Fruit fly (Drosophila melanogaster) whole organism, prepupa: Measurements from ENCODE around the gene salt.
A peak's percentile ranks its signal among the peaks of the same experiment; 100 is the strongest.

ENCODE experiments used
- Blimp-1 ChIP-seq: fragments of 200-800 bp; sonication (Bioruptor generic); optimal IDR thresholded peaks from 3 replicates; lab custom pipeline; 2017; ENCODE audit warnings: missing biosample characterization, missing genetic modification characterization, mild to moderate bottlenecking, moderate library complexity, missing genetic modification reagents
- CG10631 ChIP-seq: fragments of 200-800 bp; sonication (Bioruptor generic); optimal IDR thresholded peaks from 2 replicates; lab custom pipeline; 2016; ENCODE audit warnings: missing biosample characterization, missing genetic modification characterization
- CG10669 ChIP-seq: fragments of 200-800 bp; sonication (Bioruptor generic); optimal IDR thresholded peaks from 3 replicates; lab custom pipeline; 2018; ENCODE audit warnings: missing biosample characterization, mild to moderate bottlenecking, missing genetic modification characterization, moderate library complexity
- CG11294 ChIP-seq: fragments of 200-800 bp; sonication (Bioruptor generic); IDR thresholded peaks from 2 replicates; pipeline ENCODE4 v1.3.6; 2022; ENCODE audit warnings: missing biosample characterization, missing genetic modification characterization
- CG11762 ChIP-seq: fragments of 200-800 bp; sonication (Bioruptor generic); optimal IDR thresholded peaks from 3 replicates; lab custom pipeline; 2016; ENCODE audit warnings: missing biosample characterization, missing genetic modification characterization; ENCODE audit not compliant: insufficient read depth
- CG11902 ChIP-seq: fragments of 200-800 bp; sonication (Bioruptor generic); optimal IDR thresholded peaks from 3 replicates; lab custom pipeline; 2016; ENCODE audit warnings: missing biosample characterization, missing genetic modification characterization
- CG15336 ChIP-seq: fragments of 200-800 bp; sonication (Bioruptor generic); IDR thresholded peaks from 2 replicates; pipeline ENCODE4 v1.3.6; 2022; ENCODE audit warnings: missing biosample characterization, missing genetic modification characterization
- CG1621 ChIP-seq: fragments of 200-800 bp; sonication (Bioruptor generic); optimal IDR thresholded peaks from 3 replicates; lab custom pipeline; 2018; ENCODE audit warnings: missing biosample characterization, mild to moderate bottlenecking, missing genetic modification characterization
- CG16779 ChIP-seq: fragments of 200-800 bp; sonication (Bioruptor generic); optimal IDR thresholded peaks from 3 replicates; lab custom pipeline; 2017; ENCODE audit warnings: missing biosample characterization, mild to moderate bottlenecking, missing genetic modification characterization
- CG3032 ChIP-seq: fragments of 200-800 bp; optimal IDR thresholded peaks from 2 replicates; lab custom pipeline; 2019; ENCODE audit warnings: missing biosample characterization, mild to moderate bottlenecking, missing genetic modification characterization, moderate library complexity
- CG31627 ChIP-seq: fragments of 200-800 bp; sonication (Bioruptor generic); optimal IDR thresholded peaks from 3 replicates; lab custom pipeline; 2016; ENCODE audit warnings: missing biosample characterization, missing genetic modification characterization
- CG34406 ChIP-seq: fragments of 200-800 bp; sonication (Bioruptor generic); optimal IDR thresholded peaks from 3 replicates; lab custom pipeline; 2016; ENCODE audit warnings: missing biosample characterization, missing genetic modification characterization
- CG3919 ChIP-seq: fragments of 200-800 bp; sonication (Bioruptor generic); optimal IDR thresholded peaks from 3 replicates; lab custom pipeline; 2016; ENCODE audit warnings: missing biosample characterization, missing genetic modification characterization
- CG4318 ChIP-seq: fragments of 200-800 bp; sonication (Bioruptor generic); optimal IDR thresholded peaks from 3 replicates; lab custom pipeline; 2017; ENCODE audit warnings: missing biosample characterization, mild to moderate bottlenecking, missing genetic modification characterization
- CG6276 ChIP-seq: fragments of 200-800 bp; sonication (Bioruptor generic); optimal IDR thresholded peaks from 2 replicates; lab custom pipeline; 2017; ENCODE audit warnings: missing biosample characterization, mild to moderate bottlenecking, missing genetic modification characterization
- CG6792 ChIP-seq: fragments of 200-800 bp; sonication (Bioruptor generic); optimal IDR thresholded peaks from 3 replicates; lab custom pipeline; 2016; ENCODE audit warnings: missing biosample characterization, missing genetic modification characterization
- CG6808 ChIP-seq: fragments of 200-800 bp; sonication (Bioruptor generic); optimal IDR thresholded peaks from 3 replicates; lab custom pipeline; 2017; ENCODE audit warnings: missing biosample characterization, missing genetic modification characterization, mild to moderate bottlenecking, moderate library complexity, missing genetic modification reagents
- CG6854 ChIP-seq: fragments of 200-800 bp; sonication (Bioruptor generic); optimal IDR thresholded peaks from 2 replicates; lab custom pipeline; 2017; ENCODE audit warnings: missing biosample characterization, mild to moderate bottlenecking, missing genetic modification characterization
- CG7368 ChIP-seq: fragments of 200-800 bp; sonication (Bioruptor generic); optimal IDR thresholded peaks from 3 replicates; lab custom pipeline; 2016; ENCODE audit warnings: missing biosample characterization, missing genetic modification characterization
- CG8119 ChIP-seq: fragments of 200-800 bp; sonication (Bioruptor generic); IDR thresholded peaks from 3 replicates; pipeline ENCODE4 v1.3.6; 2022; ENCODE audit warnings: missing biosample characterization, missing genetic modification characterization
- CG8319 ChIP-seq: fragments of 200-800 bp; sonication (Bioruptor generic); optimal IDR thresholded peaks from 3 replicates; lab custom pipeline; 2016; ENCODE audit warnings: missing biosample characterization, missing genetic modification characterization
- CG8632 ChIP-seq: fragments of 200-800 bp; sonication (Bioruptor generic); optimal IDR thresholded peaks from 3 replicates; lab custom pipeline; 2016; ENCODE audit warnings: missing biosample characterization, missing genetic modification characterization
- CG9139 ChIP-seq: fragments of 200-800 bp; sonication (Bioruptor generic); optimal IDR thresholded peaks from 3 replicates; lab custom pipeline; 2017; ENCODE audit warnings: missing biosample characterization, mild to moderate bottlenecking, missing genetic modification characterization
- Eip75B ChIP-seq: fragments of 200-800 bp; sonication (Bioruptor generic); optimal IDR thresholded peaks from 3 replicates; lab custom pipeline; 2016; ENCODE audit warnings: missing biosample characterization, missing genetic modification characterization
- Eip78C ChIP-seq: fragments of 200-800 bp; sonication (Bioruptor generic); peaks from one replicate; lab custom pipeline; 2016; ENCODE audit warnings: missing biosample characterization, missing genetic modification characterization
- Eip93F ChIP-seq: fragments of 200-800 bp; sonication (Bioruptor generic); optimal IDR thresholded peaks from 2 replicates; lab custom pipeline; 2016; ENCODE audit warnings: missing biosample characterization, mild to moderate bottlenecking, missing genetic modification characterization
- Ets21C ChIP-seq: fragments of 200-800 bp; sonication (Bioruptor generic); optimal IDR thresholded peaks from 3 replicates; lab custom pipeline; 2016; ENCODE audit warnings: missing biosample characterization, missing genetic modification characterization
- Gug ChIP-seq: fragments of 200-800 bp; sonication (Bioruptor generic); IDR thresholded peaks from 2 replicates; pipeline ENCODE4 v1.3.6; 2022; ENCODE audit warnings: missing biosample characterization, missing genetic modification characterization
- Hr38 ChIP-seq: sonication (Bioruptor generic); optimal IDR thresholded peaks from 2 replicates; lab custom pipeline; 2016; ENCODE audit warnings: missing biosample characterization, missing genetic modification characterization
- Hr39 ChIP-seq: fragments of 200-800 bp; sonication (Bioruptor generic); optimal IDR thresholded peaks from 2 replicates; lab custom pipeline; 2016; ENCODE audit warnings: missing biosample characterization, missing genetic modification characterization
- Hr4 ChIP-seq: fragments of 200-800 bp; sonication (Bioruptor generic); optimal IDR thresholded peaks from 3 replicates; lab custom pipeline; 2016; ENCODE audit warnings: missing biosample characterization, missing genetic modification characterization
- Lpt ChIP-seq: fragments of 200-800 bp; sonication (Bioruptor generic); optimal IDR thresholded peaks from 3 replicates; lab custom pipeline; 2016; ENCODE audit warnings: missing biosample characterization, missing genetic modification characterization
- Met ChIP-seq: fragments of 200-800 bp; sonication (Bioruptor generic); optimal IDR thresholded peaks from 3 replicates; lab custom pipeline; 2016; ENCODE audit warnings: missing biosample characterization, missing genetic modification characterization
- OdsH ChIP-seq: fragments of 200-800 bp; sonication (Bioruptor generic); optimal IDR thresholded peaks from 3 replicates; lab custom pipeline; 2016; ENCODE audit warnings: missing biosample characterization, missing genetic modification characterization
- Smox ChIP-seq: fragments of 200-800 bp; sonication (Bioruptor generic); optimal IDR thresholded peaks from 3 replicates; lab custom pipeline; 2016; ENCODE audit warnings: missing biosample characterization, missing genetic modification characterization
- Sox102F ChIP-seq: fragments of 200-800 bp; sonication (Bioruptor generic); optimal IDR thresholded peaks from 2 replicates; lab custom pipeline; 2016; ENCODE audit warnings: missing biosample characterization, mild to moderate bottlenecking, missing genetic modification characterization
- Sox14 ChIP-seq: fragments of 200-800 bp; sonication (Bioruptor generic); optimal IDR thresholded peaks from 3 replicates; lab custom pipeline; 2016; ENCODE audit warnings: missing biosample characterization, missing genetic modification characterization
- Sox15 ChIP-seq: fragments of 200-800 bp; sonication (Bioruptor generic); optimal IDR thresholded peaks from 3 replicates; lab custom pipeline; 2016; ENCODE audit warnings: missing biosample characterization, missing genetic modification characterization
- achi ChIP-seq: fragments of 200-800 bp; sonication (Bioruptor generic); optimal IDR thresholded peaks from 3 replicates; lab custom pipeline; 2016; ENCODE audit warnings: missing biosample characterization, missing genetic modification characterization
- acj6 ChIP-seq: fragments of 200-800 bp; sonication (Bioruptor generic); optimal IDR thresholded peaks from 3 replicates; lab custom pipeline; 2016; ENCODE audit warnings: missing biosample characterization, missing genetic modification characterization
- cyc ChIP-seq: fragments of 200-800 bp; sonication (Bioruptor generic); optimal IDR thresholded peaks from 3 replicates; lab custom pipeline; 2016; ENCODE audit warnings: missing biosample characterization, missing genetic modification characterization
- dac ChIP-seq: fragments of 200-800 bp; sonication (Bioruptor generic); optimal IDR thresholded peaks from 2 replicates; lab custom pipeline; 2017; ENCODE audit warnings: missing biosample characterization, mild to moderate bottlenecking, missing genetic modification characterization
- eg ChIP-seq: fragments of 200-800 bp; sonication (Bioruptor generic); IDR thresholded peaks from 3 replicates; pipeline ENCODE4 v1.3.6; 2022; ENCODE audit warnings: missing biosample characterization, missing genetic modification characterization
- fd85E ChIP-seq: fragments of 200-800 bp; sonication (Bioruptor generic); optimal IDR thresholded peaks from 3 replicates; lab custom pipeline; 2016; ENCODE audit warnings: missing biosample characterization, missing genetic modification characterization
- fkh ChIP-seq: fragments of 200-800 bp; sonication (Bioruptor generic); optimal IDR thresholded peaks from 3 replicates; lab custom pipeline; 2017; ENCODE audit warnings: missing biosample characterization, mild to moderate bottlenecking, missing genetic modification characterization, moderate library complexity
- lz ChIP-seq: fragments of 200-800 bp; sonication (Bioruptor generic); optimal IDR thresholded peaks from 3 replicates; lab custom pipeline; 2016; ENCODE audit warnings: missing biosample characterization, missing genetic modification characterization
- net ChIP-seq: fragments of 200-800 bp; sonication (Bioruptor generic); optimal IDR thresholded peaks from 3 replicates; lab custom pipeline; 2016; ENCODE audit warnings: missing biosample characterization, missing genetic modification characterization
- salr ChIP-seq, 2 experiments: fragments of 200-800 bp; sonication (Bioruptor generic); optimal IDR thresholded peaks; 3 replicates each; lab custom pipeline; 2016 to 2018; ENCODE audit warnings: missing biosample characterization in 2 of 2, missing genetic modification characterization in 2 of 2, mild to moderate bottlenecking in 1 of 2
- spab ChIP-seq: fragments of 200-800 bp; sonication (Bioruptor generic); optimal IDR thresholded peaks from 2 replicates; lab custom pipeline; 2017; ENCODE audit warnings: missing biosample characterization, mild to moderate bottlenecking, missing genetic modification characterization, missing genetic modification reagents
- ss ChIP-seq, 2 experiments: fragments of 200-800 bp; sonication (Bioruptor generic); optimal IDR thresholded peaks; 2 replicates in 1 of 2; 3 replicates in 1 of 2; lab custom pipeline; 2017 to 2018; ENCODE audit warnings: mild to moderate bottlenecking in 2 of 2, missing biosample characterization in 2 of 2, missing genetic modification characterization in 2 of 2, moderate library complexity in 1 of 2
- svp ChIP-seq: fragments of 200-800 bp; sonication (Bioruptor generic); peaks from one replicate; lab custom pipeline; 2016; ENCODE audit warnings: missing biosample characterization, missing genetic modification characterization
- topi ChIP-seq: fragments of 200-800 bp; sonication (Bioruptor generic); optimal IDR thresholded peaks from 3 replicates; lab custom pipeline; 2016; ENCODE audit warnings: missing biosample characterization, missing genetic modification characterization

Gene salt

dm6 chr3R:31744044-31744652 lies 10.4 kb downstream of the salt start, which contains the start of gene CG1896:
CG1896 (plus strand) TSS chr3R:31744282.
- TF ChIP-seq CG9139 (no peak), Blimp-1 (GFP tag; lab: Kevin White, UChicago) (no peak), CG11902 (GFP tag; lab: Kevin White, UChicago) (no peak), CG7368 (GFP tag; lab: Kevin White, UChicago) (peak; percentile 32), Smox (GFP tag; lab: Kevin White, UChicago) (peak; percentile 65), CG10669 (GFP tag; lab: Kevin White, UChicago) (peak; percentile 57), CG31627 (GFP tag; lab: Kevin White, UChicago) (peak; percentile 60), topi (GFP tag; lab: Kevin White, UChicago) (peak; percentile 70), fd85E (no peak), net (GFP tag; lab: Kevin White, UChicago) (peak; percentile 73), CG8632 (GFP tag; lab: Kevin White, UChicago) (peak; percentile 58), Hr4 (GFP tag; lab: Kevin White, UChicago) (peak; percentile 64), Met (GFP tag; lab: Kevin White, UChicago) (peak; percentile 69), CG1621 (tag; lab: Kevin White, UChicago) (peak; percentile 43), spab (GFP tag; lab: Kevin White, UChicago) (peak; percentile 11), CG10631 (GFP tag; lab: Kevin White, UChicago) (peak; percentile 65), achi (peak; percentile 77), acj6 (peak; percentile 75), Lpt (GFP tag; lab: Kevin White, UChicago) (peak; percentile 10), Ets21C (no peak), dac (GFP tag; lab: Kevin White, UChicago) (peak; percentile 19), CG4318 (GFP tag; lab: Kevin White, UChicago) (no peak), CG3032 (tag; lab: Kevin White, UChicago) (peak; percentile 40), eg (peak; percentile 85), Eip75B (GFP tag; lab: Kevin White, UChicago) (peak; percentile 51), OdsH (GFP tag; lab: Kevin White, UChicago) (peak; percentile 76), Eip93F (no peak), CG11294 (GFP tag; lab: Robert Waterston, UW) (0 out of 2 replicates have a peak, but pooled peaks have one; percentile 26), cyc (peak; percentile 53), Hr39 (GFP tag; lab: Kevin White, UChicago) (peak; percentile 55), CG6792 (GFP tag; lab: Kevin White, UChicago) (peak; percentile 20), CG8319 (GFP tag; lab: Kevin White, UChicago) (peak; percentile 19), CG3919 (peak; percentile 74), CG8119 (peak; percentile 50; the same call in 1 of the 3 replicates), CG15336 (GFP tag; lab: Robert Waterston, UW) (peak; percentile 60), Sox102F (GFP tag; lab: Kevin White, UChicago) (no peak), CG16779 (tag; lab: Kevin White, UChicago) (peak; percentile 24), Hr38 (GFP tag; lab: Kevin White, UChicago) (no peak), CG6808 (no peak), lz (GFP tag; lab: Kevin White, UChicago) (peak; percentile 66), ss (GFP tag; optimal IDR thresholded peaks at IDR 0.05; lab: Kevin White, UChicago) (peak in 1 of 2 experiments; percentile 48), CG11762 (GFP tag; lab: Kevin White, UChicago) (peak; percentile 46), CG6854 (GFP tag; lab: Kevin White, UChicago) (no peak), svp (GFP tag; lab: Kevin White, UChicago) (peak; percentile 60), CG34406 (GFP tag; lab: Kevin White, UChicago) (peak; percentile 74), Eip78C (GFP tag; lab: Kevin White, UChicago) (peak; percentile 87), fkh (GFP tag; lab: Kevin White, UChicago) (no peak), Sox14 (peak; percentile 73), Sox15 (GFP tag; lab: Kevin White, UChicago) (peak; percentile 31), salr (GFP tag; optimal IDR thresholded peaks at IDR 0.05; lab: Kevin White, UChicago) (peak in 1 of 2 experiments; percentile 67), CG6276 (GFP tag; lab: Kevin White, UChicago) (no peak), Gug (GFP tag; lab: Robert Waterston, UW) (peak; percentile 49)
